Fruit fly (Drosophila melanogaster): ENCODE data around the gene CG7148.

CG7148 gene

dm6 chr3L:21821780-21822179 is 10.3 kb downstream of the CG7148 start, which contains the start of gene CycH (continued):
- TF ChIP-seq ato (GFP tag; IDR thresholded peaks at IDR 0.05; ENCODE audit: partially characterized antibody), result 0 out of 2 replicates have a peak, but pooled peaks have one; percentile 11
- TF ChIP-seq CG3847 (GFP tag; IDR thresholded peaks at IDR 0.05), result peak; percentile 18; the same call in 1 of the 2 replicates
- peak; percentile 51 for TF ChIP-seq Chrac-16 (GFP tag; optimal IDR thresholded peaks at IDR 0.05)
- TF ChIP-seq slbo (GFP tag; IDR thresholded peaks at IDR 0.05), result peak; percentile 59; the same call in 1 of the 2 replicates
- peak in 1 of 2 experiments; percentile 1 for TF ChIP-seq insv (GFP tag; optimal IDR thresholded peaks at IDR 0.05)
- TF ChIP-seq CG3281 (GFP tag; optimal IDR thresholded peaks at IDR 0.05), result no peak
- TF ChIP-seq row (GFP tag; IDR thresholded peaks at IDR 0.05), result peak; percentile 88
- TF ChIP-seq hkb (optimal IDR thresholded peaks at IDR 0.05), result no peak
- TF ChIP-seq hkb (GFP tag; IDR thresholded peaks at IDR 0.05), result no peak
- TF ChIP-seq ems (GFP tag; optimal IDR thresholded peaks at IDR 0.05), result peak; percentile 32
- no peak for TF ChIP-seq Ravus (GFP tag; IDR thresholded peaks at IDR 0.05)
- TF ChIP-seq CG17361 (GFP tag; IDR thresholded peaks at IDR 0.05), result 0 out of 3 replicates have a peak, but pooled peaks have one; percentile 40
- TF ChIP-seq CG18262 (tag; optimal IDR thresholded peaks at IDR 0.05), result peak; percentile 18
- TF ChIP-seq CG3065 (GFP tag; optimal IDR thresholded peaks at IDR 0.05), result no peak
- TF ChIP-seq jing (GFP tag; optimal IDR thresholded peaks at IDR 0.05), result no peak
- TF ChIP-seq CG1024 (GFP tag; IDR thresholded peaks at IDR 0.05), result 0 out of 2 replicates have a peak, but pooled peaks have one; percentile 41
- TF ChIP-seq Hr78 (GFP tag; optimal IDR thresholded peaks at IDR 0.05), result peak in 1 of 2 experiments; percentile 26
- peak; percentile 63 for TF ChIP-seq stwl (tag; optimal IDR thresholded peaks at IDR 0.05)
- no peak for TF ChIP-seq Dll (GFP tag; IDR thresholded peaks at IDR 0.05; ENCODE audit: partially characterized antibody)
- TF ChIP-seq Lhr (GFP tag; optimal IDR thresholded peaks at IDR 0.05), result peak; percentile 11
- TF ChIP-seq her (GFP tag; optimal IDR thresholded peaks at IDR 0.05), result peak; percentile 46
- peak; percentile 2 for TF ChIP-seq CG1602 (GFP tag; optimal IDR thresholded peaks at IDR 0.05)
- peak; percentile 8 for TF ChIP-seq Fer2 (tag; optimal IDR thresholded peaks at IDR 0.05)
- TF ChIP-seq CG8281 (tag; optimal IDR thresholded peaks at IDR 0.05), result no peak
- TF ChIP-seq CG12155 (GFP tag; optimal IDR thresholded peaks at IDR 0.05), result peak; percentile 47
- peak; percentile 25 for TF ChIP-seq ftz-f1 (GFP tag; optimal IDR thresholded peaks at IDR 0.05)
- TF ChIP-seq vvl (GFP tag; IDR thresholded peaks at IDR 0.05), result no peak
- TF ChIP-seq p53 (GFP tag; optimal IDR thresholded peaks at IDR 0.05), result peak; percentile 41
- peak; percentile 63 for TF ChIP-seq CG17829 (tag; optimal IDR thresholded peaks at IDR 0.05)
- TF ChIP-seq maf-S (GFP tag; optimal IDR thresholded peaks at IDR 0.05), result peak; percentile 20
- peak in 1 of 2 experiments; percentile 11 for TF ChIP-seq Hr51 (GFP tag; optimal IDR thresholded peaks at IDR 0.05)
- TF ChIP-seq emc (GFP tag; optimal IDR thresholded peaks at IDR 0.05), result no peak
- TF ChIP-seq CG8924 (tag; optimal IDR thresholded peaks at IDR 0.05), result peak; percentile 38
- peak; percentile 25 for TF ChIP-seq CG13287 (GFP tag; IDR thresholded peaks at IDR 0.05; ENCODE audit: partially characterized antibody)
- no peak for TF ChIP-seq Neu2 (GFP tag; optimal IDR thresholded peaks at IDR 0.05; ENCODE audit: borderline replicate concordance)
- TF ChIP-seq CG9876 (GFP tag; optimal IDR thresholded peaks at IDR 0.05), result no peak
- TF ChIP-seq CG12236 (GFP tag; optimal IDR thresholded peaks at IDR 0.05), result no peak
- no peak for TF ChIP-seq lov (optimal IDR thresholded peaks at IDR 0.05)
- no peak for TF ChIP-seq lov (GFP tag; IDR thresholded peaks at IDR 0.05)
- TF ChIP-seq cg (GFP tag; optimal IDR thresholded peaks at IDR 0.05), result no peak
- no peak for TF ChIP-seq Eip74EF (GFP tag; optimal IDR thresholded peaks at IDR 0.05)
- TF ChIP-seq lola (GFP tag; optimal IDR thresholded peaks at IDR 0.05), result peak in 1 of 3 experiments; percentile 19
- TF ChIP-seq MBD-R2 (GFP tag; IDR thresholded peaks at IDR 0.05), result peak; percentile 85
- TF ChIP-seq D19A (tag; optimal IDR thresholded peaks at IDR 0.05), result peak; percentile 32
- no peak for TF ChIP-seq CG33557 (GFP tag; optimal IDR thresholded peaks at IDR 0.05)
- no peak for TF ChIP-seq zf30C (GFP tag; optimal IDR thresholded peaks at IDR 0.05)
- TF ChIP-seq CG9817 (tag; optimal IDR thresholded peaks at IDR 0.05), result peak; percentile 36
- peak; percentile 97 for TF ChIP-seq CG3995 (GFP tag; optimal IDR thresholded peaks at IDR 0.05)
- TF ChIP-seq CG1647 (GFP tag; optimal IDR thresholded peaks at IDR 0.05), result peak; percentile 7
- no peak for TF ChIP-seq en (GFP tag; optimal IDR thresholded peaks at IDR 0.05)
